Fruit fly (Drosophila melanogaster) whole organism, embryonic: Measurements from ENCODE around the gene CG14659.

Experiments used
- Antp ChIP-seq: fragments of 200-800 bp; sonication (Bioruptor generic); optimal IDR thresholded peaks from 3 replicates; lab custom pipeline; 2016; ENCODE audit warnings: missing biosample characterization, missing genetic modification characterization
- Atf3 ChIP-seq: fragments of 200-800 bp; sonication (Bioruptor generic); optimal IDR thresholded peaks from 3 replicates; lab custom pipeline; 2016; ENCODE audit warnings: missing biosample characterization, missing genetic modification characterization
- CG10274 ChIP-seq: fragments of 200-800 bp; sonication (Bioruptor generic); optimal IDR thresholded peaks from 3 replicates; lab custom pipeline; 2017; ENCODE audit warnings: missing biosample characterization, mild to moderate bottlenecking, missing genetic modification characterization
- CG11247 ChIP-seq: fragments of 200-800 bp; sonication (Bioruptor generic); IDR thresholded peaks from 2 replicates; pipeline ENCODE4 v1.3.6; 2022; ENCODE audit warnings: missing biosample characterization, missing genetic modification characterization
- CG11723 ChIP-seq: fragments of 200-800 bp; sonication (Bioruptor generic); optimal IDR thresholded peaks from 2 replicates; lab custom pipeline; 2017; ENCODE audit warnings: missing biosample characterization, mild to moderate bottlenecking, missing genetic modification characterization
- CG12104 ChIP-seq: fragments of 200-800 bp; sonication (Bioruptor generic); optimal IDR thresholded peaks from 3 replicates; lab custom pipeline; 2016; ENCODE audit warnings: missing biosample characterization, missing genetic modification characterization
- CG14667 ChIP-seq: fragments of 200-800 bp; sonication (Bioruptor generic); IDR thresholded peaks from 2 replicates; pipeline ENCODE4 v1.3.6; 2022; ENCODE audit warnings: missing biosample characterization, missing genetic modification characterization
- CG31388 ChIP-seq: fragments of 200-800 bp; sonication (Bioruptor generic); optimal IDR thresholded peaks from 2 replicates; lab custom pipeline; 2016; ENCODE audit warnings: missing biosample characterization, missing genetic modification characterization
- CG4424 ChIP-seq: fragments of 200-800 bp; sonication (Bioruptor generic); optimal IDR thresholded peaks from 3 replicates; lab custom pipeline; 2016; ENCODE audit warnings: missing biosample characterization, missing genetic modification characterization
- CG6175 ChIP-seq: fragments of 200-800 bp; sonication (Bioruptor generic); IDR thresholded peaks from 3 replicates; pipeline ENCODE4 v1.3.6; 2022; ENCODE audit warnings: missing biosample characterization, missing genetic modification characterization
- CG6813 ChIP-seq: fragments of 200-800 bp; sonication (Bioruptor generic); optimal IDR thresholded peaks from 2 replicates; lab custom pipeline; 2017; ENCODE audit warnings: missing biosample characterization, missing genetic modification characterization, mild to moderate bottlenecking, moderate library complexity, missing genetic modification reagents
- CG9876 ChIP-seq: fragments of 200-800 bp; sonication (Bioruptor generic); optimal IDR thresholded peaks from 2 replicates; lab custom pipeline; 2016; ENCODE audit warnings: missing biosample characterization, missing genetic modification characterization
- D ChIP-seq, 2 experiments: fragments of 200-800 bp in 1 of 2; fragments of >200 bp in 1 of 2; sonication (Bioruptor generic) in 1 of 2; optimal IDR thresholded peaks; 2 replicates in 1 of 2; 3 replicates in 1 of 2; lab custom pipeline; 2017; ENCODE audit warnings: mild to moderate bottlenecking in 1 of 2, missing biosample characterization in 1 of 2, missing genetic modification characterization in 1 of 2, missing genetic modification reagents in 1 of 2
- Deaf1 ChIP-seq: fragments of 200-800 bp; optimal IDR thresholded peaks from 3 replicates; lab custom pipeline; 2019; ENCODE audit warnings: missing biosample characterization, mild to moderate bottlenecking, missing genetic modification characterization, moderate library complexity
- Drgx ChIP-seq: fragments of 200-800 bp; sonication (Bioruptor generic); IDR thresholded peaks from 2 replicates; pipeline ENCODE4 v1.3.6; 2022; ENCODE audit warnings: missing biosample characterization, missing genetic modification characterization
- Eip74EF ChIP-seq, 2 experiments: fragments of 200-800 bp in 1 of 2; fragments of >200 bp in 1 of 2; sonication (Bioruptor generic) in 1 of 2; optimal IDR thresholded peaks; 2 replicates each; lab custom pipeline; 2017 to 2019; ENCODE audit warnings: missing biosample characterization in 2 of 2, missing genetic modification characterization in 2 of 2, mild to moderate bottlenecking in 1 of 2, moderate library complexity in 1 of 2
- Ets65A ChIP-seq: fragments of 200-800 bp; sonication (Bioruptor generic); peaks from one replicate; lab custom pipeline; 2016; ENCODE audit warnings: missing biosample characterization, missing genetic modification characterization
- H15 ChIP-seq: fragments of 200-800 bp; sonication (Bioruptor generic); IDR thresholded peaks from 3 replicates; pipeline ENCODE4 v1.3.6; 2022; ENCODE audit warnings: missing biosample characterization, missing genetic modification characterization
- MESR4 ChIP-seq: fragments of 200-800 bp; sonication (Bioruptor generic); optimal IDR thresholded peaks from 2 replicates; lab custom pipeline; 2018; ENCODE audit warnings: missing biosample characterization, mild to moderate bottlenecking, missing genetic modification characterization, moderate library complexity
- Mad ChIP-seq: fragments of 200-800 bp; sonication (Bioruptor generic); optimal IDR thresholded peaks from 2 replicates; lab custom pipeline; 2016; ENCODE audit warnings: missing biosample characterization, missing genetic modification characterization
- Nf-YB ChIP-seq: fragments of 200-800 bp; sonication (Bioruptor generic); optimal IDR thresholded peaks from 3 replicates; lab custom pipeline; 2019; ENCODE audit warnings: missing biosample characterization, mild to moderate bottlenecking, missing genetic modification characterization, moderate library complexity
- Nf-YC ChIP-seq: fragments of 200-800 bp; optimal IDR thresholded peaks from 3 replicates; lab custom pipeline; 2019; ENCODE audit warnings: missing biosample characterization, mild to moderate bottlenecking, missing genetic modification characterization, moderate library complexity
- Optix ChIP-seq: fragments of 200-800 bp; sonication (Bioruptor generic); IDR thresholded peaks from 3 replicates; pipeline ENCODE4 v1.3.6; 2022; ENCODE audit warnings: missing biosample characterization, missing genetic modification characterization
- Sry-β ChIP-seq: fragments of 200-800 bp; sonication (Bioruptor generic); optimal IDR thresholded peaks from 2 replicates; lab custom pipeline; 2018; ENCODE audit warnings: missing biosample characterization, mild to moderate bottlenecking, missing genetic modification characterization, moderate library complexity
- abd-A ChIP-seq: fragments of 200-800 bp; sonication (Bioruptor generic); optimal IDR thresholded peaks from 3 replicates; lab custom pipeline; 2019; ENCODE audit warnings: missing biosample characterization, mild to moderate bottlenecking, missing genetic modification characterization, moderate library complexity
- ap ChIP-seq: fragments of 200-800 bp; sonication (Bioruptor generic); IDR thresholded peaks from 2 replicates; pipeline ENCODE4 v1.3.6; 2022; ENCODE audit warnings: missing biosample characterization, missing genetic modification characterization
- ase ChIP-seq: fragments of 200-800 bp; sonication (Bioruptor generic); IDR thresholded peaks from 3 replicates; pipeline ENCODE4 v1.3.6; 2022; ENCODE audit warnings: missing biosample characterization, missing genetic modification characterization
- chn ChIP-seq: fragments of 200-800 bp; sonication (Bioruptor generic); optimal IDR thresholded peaks from 2 replicates; lab custom pipeline; 2016; ENCODE audit warnings: missing biosample characterization, missing genetic modification characterization
- crol ChIP-seq: fragments of 200-800 bp; sonication (Bioruptor generic); IDR thresholded peaks from 2 replicates; pipeline ENCODE4 v1.3.6; 2022; ENCODE audit warnings: missing biosample characterization, missing genetic modification characterization
- cwo ChIP-seq: fragments of 200-800 bp; sonication (Bioruptor generic); optimal IDR thresholded peaks from 3 replicates; lab custom pipeline; 2017; ENCODE audit warnings: missing biosample characterization, missing genetic modification characterization, mild to moderate bottlenecking, moderate library complexity, missing genetic modification reagents
- dan ChIP-seq: fragments of 200-800 bp; sonication (Bioruptor generic); IDR thresholded peaks from 2 replicates; pipeline ENCODE4 v1.3.6; 2022; ENCODE audit warnings: missing biosample characterization, missing genetic modification characterization
- dati ChIP-seq: fragments of 200-800 bp; sonication (Bioruptor generic); IDR thresholded peaks from 2 replicates; pipeline ENCODE4 v1.3.6; 2022; ENCODE audit warnings: missing biosample characterization, missing genetic modification characterization
- dmrt99B ChIP-seq: fragments of 200-800 bp; sonication (Bioruptor generic); optimal IDR thresholded peaks from 2 replicates; lab custom pipeline; 2018; ENCODE audit warnings: missing biosample characterization, mild to moderate bottlenecking, missing genetic modification characterization, moderate library complexity
- fd64A ChIP-seq: fragments of 200-800 bp; sonication (Bioruptor generic); optimal IDR thresholded peaks from 3 replicates; lab custom pipeline; 2018; ENCODE audit warnings: missing biosample characterization, mild to moderate bottlenecking, missing genetic modification characterization
- fru ChIP-seq: fragments of >200 bp; optimal IDR thresholded peaks from 2 replicates; lab custom pipeline; 2017
- hth ChIP-seq: fragments of >200 bp; optimal IDR thresholded peaks from 2 replicates; lab custom pipeline; 2017; ENCODE audit warnings: inconsistent platforms
- jumu ChIP-seq: fragments of 200-800 bp; sonication (Bioruptor generic); optimal IDR thresholded peaks from 3 replicates; lab custom pipeline; 2016; ENCODE audit warnings: missing biosample characterization, missing genetic modification characterization
- maf-S ChIP-seq: fragments of 200-800 bp; sonication (Bioruptor generic); optimal IDR thresholded peaks from 2 replicates; lab custom pipeline; 2016; ENCODE audit warnings: missing biosample characterization, missing genetic modification characterization
- pros ChIP-seq: fragments of 200-800 bp; sonication (Bioruptor generic); optimal IDR thresholded peaks from 3 replicates; lab custom pipeline; 2019; ENCODE audit warnings: missing biosample characterization, mild to moderate bottlenecking, missing genetic modification characterization, moderate library complexity
- seq ChIP-seq: fragments of 200-800 bp; sonication (Bioruptor generic); IDR thresholded peaks from 2 replicates; pipeline ENCODE4 v1.3.6; 2022; ENCODE audit warnings: missing biosample characterization, missing genetic modification characterization
- slou ChIP-seq: fragments of 200-800 bp; sonication (Bioruptor generic); optimal IDR thresholded peaks from 3 replicates; lab custom pipeline; 2016; ENCODE audit warnings: missing biosample characterization, missing genetic modification characterization
- sna ChIP-seq: fragments of 200-800 bp; sonication (Bioruptor generic); IDR thresholded peaks from 2 replicates; pipeline ENCODE4 v1.3.6; 2022; ENCODE audit warnings: missing biosample characterization, missing genetic modification characterization; ENCODE audit not compliant: partially characterized antibody
- sug ChIP-seq: fragments of 200-800 bp; optimal IDR thresholded peaks from 2 replicates; lab custom pipeline; 2019; ENCODE audit warnings: missing biosample characterization, mild to moderate bottlenecking, missing genetic modification characterization, moderate library complexity
- tgo ChIP-seq: fragments of 200-800 bp; sonication (Bioruptor generic); IDR thresholded peaks from 3 replicates; pipeline ENCODE4 v1.3.6; 2022; ENCODE audit warnings: missing biosample characterization, missing genetic modification characterization
- tll ChIP-seq, 2 experiments: fragments of 200-800 bp in 1 of 2; fragments of >200 bp in 1 of 2; sonication (Bioruptor generic) in 1 of 2; optimal IDR thresholded peaks; 2 replicates each; lab custom pipeline; 2017 to 2019; ENCODE audit warnings: missing biosample characterization in 2 of 2, missing genetic modification characterization in 2 of 2, mild to moderate bottlenecking in 1 of 2, moderate library complexity in 1 of 2
- twi ChIP-seq: fragments of 200-800 bp; optimal IDR thresholded peaks from 2 replicates; lab custom pipeline; 2019; ENCODE audit warnings: missing biosample characterization, mild to moderate bottlenecking, missing genetic modification characterization, moderate library complexity
- yki ChIP-seq: fragments of >200 bp; optimal IDR thresholded peaks from 3 replicates; lab custom pipeline; 2018
- zen ChIP-seq: fragments of 200-800 bp; sonication (Bioruptor generic); optimal IDR thresholded peaks from 3 replicates; lab custom pipeline; 2018; ENCODE audit warnings: missing biosample characterization, mild to moderate bottlenecking, missing genetic modification characterization, moderate library complexity

The CG14659 gene

dm6 chr3R:4846194-4846593 lies 15.1 kb upstream of the CG14659 start (continued):
- TF ChIP-seq Mad (GFP tag; lab: Kevin White, UChicago) (no peak), dmrt99B (tag; lab: Kevin White, UChicago) (no peak), CG6813 (no peak), CG4424 (GFP tag; lab: Kevin White, UChicago) (no peak), CG9876 (no peak), Eip74EF (GFP tag; optimal IDR thresholded peaks at IDR 0.05; lab: Kevin White, UChicago) (no peak), D (optimal IDR thresholded peaks at IDR 0.05; lab: Kevin White, UChicago) (peak; percentile 65), D (GFP tag; optimal IDR thresholded peaks at IDR 0.05; lab: Kevin White, UChicago) (no peak), CG14667 (GFP tag; lab: Robert Waterston, UW) (no peak), zen (peak; percentile 91), twi (tag; lab: Kevin White, UChicago) (peak; percentile 22), fru (lab: Kevin White, UChicago) (no peak)

- TF ChIP-seq zen (peak; percentile 83), Nf-YB (peak; percentile 57), dan (GFP tag; lab: Robert Waterston, UW) (no peak), sug (tag; lab: Kevin White, UChicago) (no peak), ap (GFP tag; lab: Robert Waterston, UW) (no peak), Nf-YC (peak; percentile 64), hth (no peak), jumu (no peak), CG12104 (GFP tag; lab: Kevin White, UChicago) (no peak), CG31388 (GFP tag; lab: Kevin White, UChicago) (no peak), CG10274 (GFP tag; lab: Kevin White, UChicago) (no peak), ase (GFP tag; lab: Robert Waterston, UW) (no peak), Antp (GFP tag; lab: Kevin White, UChicago) (no peak), Sry-β (no peak), H15 (GFP tag; lab: Robert Waterston, UW) (no peak), Drgx (GFP tag; lab: Robert Waterston, UW) (no peak), MESR4 (GFP tag; lab: Kevin White, UChicago) (no peak), yki (lab: Kevin White, UChicago) (no peak), maf-S (no peak), slou (GFP tag; lab: Kevin White, UChicago) (no peak), CG6175 (GFP tag; lab: Robert Waterston, UW) (no peak), Atf3 (no peak), CG11723 (no peak), pros (GFP tag; lab: Kevin White, UChicago) (peak; percentile 57), fd64A (no peak), sna (GFP tag; lab: Robert Waterston, UW) (no peak), chn (no peak), tll (GFP tag; optimal IDR thresholded peaks at IDR 0.05; lab: Kevin White, UChicago) (peak in 1 of 2 experiments; percentile 80)
- TF ChIP-seq, all 482 proteins: peak for 5
Observed at dm6 chr3R:4845353-4845752, 14.3 kb upstream of the CG14659 start.

- peak; percentile 19 for TF ChIP-seq abd-A (tag; lab: Kevin White, UChicago)
- TF ChIP-seq cwo (GFP tag; lab: Kevin White, UChicago): no peak
- TF ChIP-seq CG11247 (GFP tag; lab: Robert Waterston, UW): 0 out of 2 replicates have a peak, but pooled peaks have one; percentile 21
- peak; percentile 93 for TF ChIP-seq Deaf1 (tag; lab: Kevin White, UChicago)
- TF ChIP-seq crol (GFP tag; lab: Robert Waterston, UW): peak; percentile 21; the same call in 1 of the 2 replicates
- peak; percentile 63 for TF ChIP-seq seq (GFP tag; lab: Robert Waterston, UW)
- peak; percentile 91 for TF ChIP-seq Nf-YB
- TF ChIP-seq dati (GFP tag; lab: Robert Waterston, UW): no peak
- TF ChIP-seq tgo (GFP tag; lab: Robert Waterston, UW): no peak
- 0 out of 3 replicates have a peak, but pooled peaks have one; percentile 11 for TF ChIP-seq Optix (GFP tag; lab: Robert Waterston, UW)
- TF ChIP-seq Ets65A (GFP tag; lab: Kevin White, UChicago): peak; percentile 4
- TF ChIP-seq Nf-YC: peak; percentile 95
Observed at dm6 chr3R:4842958-4843357, 11.9 kb upstream of the CG14659 start.
